Fruit fly (Drosophila melanogaster): Measurements from ENCODE around the gene CG46426.

Gene CG46426

dm6 chr2L:11816376-11816775 is 26.3 kb upstream of the CG46426 start (continued):
- TF ChIP-seq C15 (GFP tag; IDR thresholded peaks at IDR 0.05) (peak; percentile 73; the same call in 2 of the 3 replicates), H15 (GFP tag; IDR thresholded peaks at IDR 0.05) (peak; percentile 94), Gug (GFP tag; IDR thresholded peaks at IDR 0.05) (peak; percentile 87), Opbp (GFP tag; IDR thresholded peaks at IDR 0.05; ENCODE audit: partially characterized antibody) (peak; percentile 66; the same call in 2 of the 3 replicates), CG4854 (GFP tag; optimal IDR thresholded peaks at IDR 0.05) (peak; percentile 93), btn (GFP tag; optimal IDR thresholded peaks at IDR 0.05) (peak; percentile 97), CG18764 (GFP tag; optimal IDR thresholded peaks at IDR 0.05) (peak; percentile 96), HLH4C (GFP tag; IDR thresholded peaks at IDR 0.05; ENCODE audit: partially characterized antibody) (0 out of 3 replicates have a peak, but pooled peaks have one; percentile 21), Hr3 (GFP tag; optimal IDR thresholded peaks at IDR 0.05) (peak; percentile 87), otp (GFP tag; IDR thresholded peaks at IDR 0.05) (peak; percentile 98), CG4820 (GFP tag; optimal IDR thresholded peaks at IDR 0.05) (peak; percentile 92), dmrt99B (tag; optimal IDR thresholded peaks at IDR 0.05) (peak; percentile 87), vnd (GFP tag; IDR thresholded peaks at IDR 0.05; ENCODE audit: partially characterized antibody) (no peak), CG10209 (GFP tag; optimal IDR thresholded peaks at IDR 0.05) (peak; percentile 95), Nf-YC (tag; optimal IDR thresholded peaks at IDR 0.05) (peak; percentile 72), CG14667 (GFP tag; IDR thresholded peaks at IDR 0.05) (peak; percentile 76; the same call in 1 of the 2 replicates), CG3163 (GFP tag; optimal IDR thresholded peaks at IDR 0.05) (peak; percentile 82), CG4360 (GFP tag; IDR thresholded peaks at IDR 0.05) (peak; percentile 75), CG11504 (tag; optimal IDR thresholded peaks at IDR 0.05) (peak; percentile 87), Lpt (GFP tag; optimal IDR thresholded peaks at IDR 0.05) (no peak), br (optimal IDR thresholded peaks at IDR 0.05) (no peak), CG33557 (GFP tag; optimal IDR thresholded peaks at IDR 0.05) (peak; percentile 96), CG11560 (tag; IDR thresholded peaks at IDR 0.05) (no peak; the same call in 1 of the 3 replicates), CG17568 (GFP tag; optimal IDR thresholded peaks at IDR 0.05) (peak; percentile 95), CG1233 (GFP tag; optimal IDR thresholded peaks at IDR 0.05) (peak; percentile 97), CG14860 (GFP tag; IDR thresholded peaks at IDR 0.05; ENCODE audit: partially characterized antibody) (no peak), CG16815 (GFP tag; optimal IDR thresholded peaks at IDR 0.05) (peak; percentile 91), CG6689 (GFP tag; IDR thresholded peaks at IDR 0.05) (peak; percentile 88), CG13296 (GFP tag; optimal IDR thresholded peaks at IDR 0.05) (peak; percentile 93), ab (GFP tag; optimal IDR thresholded peaks at IDR 0.05) (peak; percentile 38), ftz-f1 (GFP tag; optimal IDR thresholded peaks at IDR 0.05) (peak; percentile 80), CG3065 (GFP tag; optimal IDR thresholded peaks at IDR 0.05) (peak; percentile 92), CG30403 (GFP tag; optimal IDR thresholded peaks at IDR 0.05) (peak; percentile 87), Jarid2 (GFP tag; optimal IDR thresholded peaks at IDR 0.05) (peak; percentile 89), CG1792 (GFP tag; optimal IDR thresholded peaks at IDR 0.05) (peak; percentile 91), CG18599 (GFP tag; optimal IDR thresholded peaks at IDR 0.05) (peak; percentile 94), pum (GFP tag; optimal IDR thresholded peaks at IDR 0.05) (peak; percentile 86), CG10366 (GFP tag; IDR thresholded peaks at IDR 0.05) (peak; percentile 85), vvl (GFP tag; IDR thresholded peaks at IDR 0.05) (peak; percentile 95), lab (GFP tag; optimal IDR thresholded peaks at IDR 0.05) (peak; percentile 98), onecut (GFP tag; IDR thresholded peaks at IDR 0.05) (peak; percentile 98), pzg (GFP tag; optimal IDR thresholded peaks at IDR 0.05) (peak; percentile 18)
